Fruit fly (Drosophila melanogaster): Measurements from ENCODE around the gene CBP.
A peak's percentile ranks its signal among the peaks of the same experiment; 100 is the strongest.

Gene CBP

DNA sequence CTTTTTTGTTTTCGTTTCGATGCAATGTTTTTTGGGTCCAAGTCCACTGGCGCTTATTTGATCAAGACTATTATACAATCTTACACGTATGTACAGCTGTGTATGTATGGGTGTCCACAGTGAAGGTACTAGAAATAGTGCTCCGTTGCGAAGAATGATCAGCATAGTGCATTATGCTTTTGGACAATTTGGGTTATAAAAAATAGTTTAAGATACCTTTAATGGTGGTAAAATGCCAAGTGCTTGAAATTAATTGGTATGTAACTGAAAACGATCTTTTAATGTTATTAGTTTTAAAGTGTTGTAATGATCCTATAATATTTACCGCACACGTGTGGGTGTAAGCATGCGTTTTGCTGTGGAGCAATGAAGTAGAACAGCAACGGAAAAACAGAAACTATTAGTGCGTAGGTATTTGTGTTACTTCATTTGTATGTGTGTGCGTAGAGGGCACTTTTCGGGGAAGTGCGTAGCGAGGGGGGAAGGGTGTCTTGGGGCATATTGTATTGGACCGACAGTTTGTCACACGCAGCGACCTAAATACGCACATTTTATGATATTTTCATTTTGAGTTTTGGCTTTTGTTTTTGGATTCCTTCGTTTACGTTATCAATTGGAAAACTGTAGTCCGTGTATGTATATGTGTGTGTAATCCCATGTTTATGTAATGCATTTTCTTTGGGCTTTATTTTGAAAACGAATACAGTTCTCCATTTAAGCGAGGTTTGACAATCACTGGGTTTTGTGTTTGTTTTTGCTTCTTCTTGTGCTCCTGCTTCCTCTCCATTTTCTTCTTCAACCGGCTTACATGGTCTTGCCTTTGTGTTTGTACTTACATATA lies 811 bp upstream of the CBP start:
- TF ChIP-seq D1 (tag; optimal IDR thresholded peaks at IDR 0.05): peak; percentile 9
- TF ChIP-seq gl (tag; optimal IDR thresholded peaks at IDR 0.05): peak; percentile 2
- peak; percentile 83 for TF ChIP-seq CG4496 (GFP tag; IDR thresholded peaks at IDR 0.05)
- 0 out of 2 replicates have a peak, but pooled peaks have one; percentile 16 for TF ChIP-seq CG12605 (GFP tag; IDR thresholded peaks at IDR 0.05)
- TF ChIP-seq Snoo (tag; optimal IDR thresholded peaks at IDR 0.05): peak; percentile 27
- TF ChIP-seq CG17806 (tag; optimal IDR thresholded peaks at IDR 0.05): peak; percentile 71
- TF ChIP-seq Pif1A (GFP tag; optimal IDR thresholded peaks at IDR 0.05): peak; percentile 53
- TF ChIP-seq CG34367 (tag; optimal IDR thresholded peaks at IDR 0.05): peak; percentile 62
- peak; percentile 87 for TF ChIP-seq CG8301 (tag; optimal IDR thresholded peaks at IDR 0.05)
- TF ChIP-seq CG15710 (tag; optimal IDR thresholded peaks at IDR 0.05): peak; percentile 75
- peak; percentile 47; the same call in 1 of the 2 replicates for TF ChIP-seq CG10348 (GFP tag; IDR thresholded peaks at IDR 0.05)
- TF ChIP-seq EcR (GFP tag; optimal IDR thresholded peaks at IDR 0.05): no peak
- TF ChIP-seq fd96Ca (GFP tag; IDR thresholded peaks at IDR 0.05): peak; percentile 71; the same call in 2 of the 3 replicates
- TF ChIP-seq Pif1B (GFP tag; optimal IDR thresholded peaks at IDR 0.05): peak; percentile 41
- 0 out of 2 replicates have a peak, but pooled peaks have one; percentile 13 for TF ChIP-seq rn (GFP tag; IDR thresholded peaks at IDR 0.05)
- TF ChIP-seq CG9948 (tag; optimal IDR thresholded peaks at IDR 0.05): peak; percentile 78
- TF ChIP-seq CG14655 (GFP tag; optimal IDR thresholded peaks at IDR 0.05): peak; percentile 87
- peak; percentile 77 for TF ChIP-seq CG32121 (GFP tag; IDR thresholded peaks at IDR 0.05)
- no peak for TF ChIP-seq CG13204 (GFP tag; optimal IDR thresholded peaks at IDR 0.05)
- TF ChIP-seq Ets98B (GFP tag; IDR thresholded peaks at IDR 0.05): peak; percentile 60
- TF ChIP-seq CG8159 (tag; optimal IDR thresholded peaks at IDR 0.05): peak; percentile 79

DNA sequence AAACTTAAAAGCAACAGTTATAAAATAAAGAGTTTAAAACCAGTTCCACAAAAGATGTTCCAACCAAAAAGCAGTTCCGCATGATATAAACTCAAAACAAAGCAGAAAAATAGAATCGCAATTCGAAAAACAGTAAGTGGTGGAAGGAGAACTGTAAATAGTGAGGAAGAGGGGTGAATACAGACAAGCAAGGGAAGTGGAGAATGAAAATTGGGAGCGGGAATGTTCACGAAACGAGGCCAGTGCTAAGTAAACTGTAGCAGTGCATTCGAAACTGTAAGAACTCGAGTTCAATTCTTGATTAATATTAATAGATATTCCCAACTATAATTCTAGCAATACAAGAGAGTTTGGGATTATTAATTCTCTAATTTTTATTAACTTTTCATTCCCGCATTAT lies 823 bp downstream of the CBP start:
- TF ChIP-seq CG8301 (tag; optimal IDR thresholded peaks at IDR 0.05): no peak
- no peak for TF ChIP-seq CG4496 (GFP tag; IDR thresholded peaks at IDR 0.05)
- no peak for TF ChIP-seq CG17806 (tag; optimal IDR thresholded peaks at IDR 0.05)
- no peak for TF ChIP-seq D1 (tag; optimal IDR thresholded peaks at IDR 0.05)
- no peak for TF ChIP-seq Ets98B (GFP tag; IDR thresholded peaks at IDR 0.05)
- no peak for TF ChIP-seq EcR (GFP tag; optimal IDR thresholded peaks at IDR 0.05)

DNA sequence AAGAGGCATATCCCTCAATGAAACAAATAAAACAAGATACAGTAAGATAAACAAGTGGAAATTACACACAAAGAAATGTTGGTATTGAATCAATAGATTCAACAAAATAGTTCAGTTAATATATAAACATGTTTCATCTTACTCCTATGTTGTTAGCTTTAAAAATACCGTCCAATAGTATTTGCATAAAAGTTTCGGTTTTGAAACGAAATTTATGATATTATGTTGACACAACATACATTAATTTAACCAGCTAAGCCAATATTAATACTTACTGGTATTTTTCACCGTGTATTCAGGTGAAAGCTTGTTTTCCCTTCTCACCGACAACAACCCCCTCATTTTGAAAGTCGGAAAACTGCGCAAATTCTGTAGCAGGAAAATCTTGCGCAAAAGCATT lies 1.4 kb downstream of the CBP start:
- no peak for TF ChIP-seq CG34367 (tag; optimal IDR thresholded peaks at IDR 0.05)
- TF ChIP-seq CG14655 (GFP tag; optimal IDR thresholded peaks at IDR 0.05): peak; percentile 41
- TF ChIP-seq CG12605 (GFP tag; IDR thresholded peaks at IDR 0.05): no peak
- TF ChIP-seq fd96Ca (GFP tag; IDR thresholded peaks at IDR 0.05): no peak
- TF ChIP-seq CG9948 (tag; optimal IDR thresholded peaks at IDR 0.05): peak; percentile 0
- TF ChIP-seq CG13204 (GFP tag; optimal IDR thresholded peaks at IDR 0.05): no peak
- no peak for TF ChIP-seq gl (tag; optimal IDR thresholded peaks at IDR 0.05)
- TF ChIP-seq CG8159 (tag; optimal IDR thresholded peaks at IDR 0.05): peak; percentile 6
- peak; percentile 50 for TF ChIP-seq CG8301 (tag; optimal IDR thresholded peaks at IDR 0.05)
- TF ChIP-seq Ets98B (GFP tag; IDR thresholded peaks at IDR 0.05): 0 out of 2 replicates have a peak, but pooled peaks have one; percentile 12

DNA sequence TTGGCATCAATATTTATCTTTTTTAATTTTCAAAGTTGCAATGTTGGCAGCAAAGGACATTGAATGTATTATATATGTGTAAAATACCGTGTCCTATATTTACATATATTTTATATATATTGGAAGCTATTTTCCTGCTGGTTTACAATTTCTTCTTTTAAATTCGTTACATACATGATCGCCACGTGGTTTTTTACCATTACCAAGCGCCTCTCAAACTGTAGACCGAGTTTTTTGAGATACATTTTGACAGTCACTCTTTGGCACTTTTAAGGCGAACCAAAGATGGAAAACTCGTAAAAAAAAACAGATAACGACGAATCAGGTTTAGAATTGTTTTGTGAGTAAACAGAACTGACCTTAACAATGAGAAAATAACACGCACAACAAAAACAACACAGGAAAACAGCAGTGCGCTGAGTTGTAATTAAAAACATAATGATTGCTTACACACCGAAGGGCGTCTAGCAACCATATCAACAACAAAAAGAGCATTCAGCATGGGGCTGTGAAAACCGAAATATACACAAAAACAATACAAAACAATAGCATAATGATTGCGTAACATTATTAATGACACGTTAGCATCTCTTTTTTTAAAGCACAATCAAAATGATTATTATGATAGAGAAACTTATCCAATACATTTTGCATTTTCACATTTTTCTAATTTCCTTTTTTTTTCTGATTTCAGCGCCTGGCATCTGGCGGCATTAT lies 2.6 kb downstream of the CBP start:
- no peak for TF ChIP-seq CG12605 (GFP tag; IDR thresholded peaks at IDR 0.05)
- no peak for TF ChIP-seq gl (tag; optimal IDR thresholded peaks at IDR 0.05)
- no peak for TF ChIP-seq Pif1A (GFP tag; optimal IDR thresholded peaks at IDR 0.05)
- no peak for TF ChIP-seq CG10348 (GFP tag; IDR thresholded peaks at IDR 0.05)
- no peak for TF ChIP-seq CG32121 (GFP tag; IDR thresholded peaks at IDR 0.05)
- TF ChIP-seq CG34367 (tag; optimal IDR thresholded peaks at IDR 0.05): no peak
- TF ChIP-seq CG15710 (tag; optimal IDR thresholded peaks at IDR 0.05): no peak
- TF ChIP-seq Snoo (tag; optimal IDR thresholded peaks at IDR 0.05): no peak
- TF ChIP-seq Pif1B (GFP tag; optimal IDR thresholded peaks at IDR 0.05): no peak
- no peak for TF ChIP-seq rn (GFP tag; IDR thresholded peaks at IDR 0.05)
- TF ChIP-seq CG8159 (tag; optimal IDR thresholded peaks at IDR 0.05): no peak
- no peak for TF ChIP-seq Ets98B (GFP tag; IDR thresholded peaks at IDR 0.05)
- no peak for TF ChIP-seq fd96Ca (GFP tag; IDR thresholded peaks at IDR 0.05)
- TF ChIP-seq CG14655 (GFP tag; optimal IDR thresholded peaks at IDR 0.05): no peak

DNA sequence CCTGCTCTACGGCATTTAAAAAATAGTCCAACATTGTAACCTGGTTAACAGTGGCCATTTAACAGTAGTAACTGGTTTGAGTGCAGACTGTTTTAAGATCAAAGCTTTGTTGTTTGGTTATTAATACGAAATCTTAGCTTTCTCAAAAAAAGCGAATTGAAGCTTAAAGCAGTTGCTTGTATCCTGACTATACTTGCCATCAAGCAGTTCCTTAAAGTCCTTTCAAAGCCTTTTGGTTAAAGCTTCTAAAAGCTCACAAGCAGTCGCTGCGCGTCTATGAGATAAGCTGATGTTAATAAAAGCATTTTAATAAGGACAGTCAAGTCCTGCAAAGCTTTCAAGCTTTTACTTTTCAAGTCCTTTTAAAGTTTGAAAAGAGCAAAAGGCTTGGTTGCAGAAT lies 3.5 kb downstream of the CBP start:
- TF ChIP-seq CG12605 (GFP tag; IDR thresholded peaks at IDR 0.05): no peak
- no peak for TF ChIP-seq D1 (tag; optimal IDR thresholded peaks at IDR 0.05)
- no peak for TF ChIP-seq Ets98B (GFP tag; IDR thresholded peaks at IDR 0.05)
- no peak for TF ChIP-seq fd96Ca (GFP tag; IDR thresholded peaks at IDR 0.05)
- no peak for TF ChIP-seq CG8301 (tag; optimal IDR thresholded peaks at IDR 0.05)
- no peak for TF ChIP-seq rn (GFP tag; IDR thresholded peaks at IDR 0.05)
- no peak for TF ChIP-seq CG8159 (tag; optimal IDR thresholded peaks at IDR 0.05)
- no peak for TF ChIP-seq CG13204 (GFP tag; optimal IDR thresholded peaks at IDR 0.05)
- no peak for TF ChIP-seq EcR (GFP tag; optimal IDR thresholded peaks at IDR 0.05)
- no peak for TF ChIP-seq CG14655 (GFP tag; optimal IDR thresholded peaks at IDR 0.05)
- TF ChIP-seq gl (tag; optimal IDR thresholded peaks at IDR 0.05): no peak
- TF ChIP-seq CG4496 (GFP tag; IDR thresholded peaks at IDR 0.05): no peak
- no peak for TF ChIP-seq Pif1B (GFP tag; optimal IDR thresholded peaks at IDR 0.05)
- TF ChIP-seq CG10348 (GFP tag; IDR thresholded peaks at IDR 0.05): no peak
- TF ChIP-seq CG9948 (tag; optimal IDR thresholded peaks at IDR 0.05): no peak
